Worm (Caenorhabditis elegans) whole organism, early embryonic: ENCODE data around the gene srx-44.

Experiments
- B0310.2 ChIP-seq: sonication (generic microtip); optimal IDR thresholded peaks from 2 replicates; lab custom pipeline; 2016; ENCODE audit warnings: mild to moderate bottlenecking, missing genetic modification characterization, missing compliant biosample characterization
- F13C5.2 ChIP-seq: sonication (generic microtip); optimal IDR thresholded peaks from 2 replicates; lab custom pipeline; 2017; ENCODE audit warnings: mild to moderate bottlenecking, missing genetic modification characterization, inconsistent platforms, missing compliant biosample characterization
- ama-1 ChIP-seq: fragments of 150-350 bp; optimal IDR thresholded peaks from 2 replicates; lab custom pipeline; 2014
- ceh-13 ChIP-seq: fragments of 200-800 bp; sonication (Bioruptor generic); optimal IDR thresholded peaks from 2 replicates; lab custom pipeline; 2018; ENCODE audit warnings: mild to moderate bottlenecking, missing genetic modification characterization, missing compliant biosample characterization
- ceh-36 ChIP-seq: sonication (generic microtip); optimal IDR thresholded peaks from 2 replicates; lab custom pipeline; 2016; ENCODE audit warnings: missing genetic modification characterization, inconsistent platforms, missing compliant biosample characterization
- ets-7 ChIP-seq: sonication (generic microtip); optimal IDR thresholded peaks from 2 replicates; lab custom pipeline; 2016; ENCODE audit warnings: missing genotype, missing genetic modification characterization, missing compliant biosample characterization
- flt-1 ChIP-seq: fragments of 200-800 bp; sonication (Bioruptor generic); IDR thresholded peaks from 2 replicates; pipeline ENCODE4 v1.3.6; 2022; ENCODE audit warnings: missing genetic modification characterization, missing compliant biosample characterization
- hmbx-1 ChIP-seq: sonication (generic microtip); optimal IDR thresholded peaks from 2 replicates; lab custom pipeline; 2016; ENCODE audit warnings: mild to moderate bottlenecking, missing genetic modification characterization, missing compliant biosample characterization
- hmg-4 ChIP-seq: fragments of 200-800 bp; sonication (Bioruptor generic); optimal IDR thresholded peaks from 2 replicates; lab custom pipeline; 2018; ENCODE audit warnings: mild to moderate bottlenecking, missing genetic modification characterization, missing compliant biosample characterization
- hnd-1 ChIP-seq: sonication (generic microtip); optimal IDR thresholded peaks from 2 replicates; lab custom pipeline; 2016; ENCODE audit warnings: missing genetic modification characterization, missing compliant biosample characterization
- scrt-1 ChIP-seq: fragments of 200-800 bp; sonication (Bioruptor generic); IDR thresholded peaks from 2 replicates; pipeline ENCODE4 v1.3.6; 2022; ENCODE audit warnings: missing genetic modification characterization, missing compliant biosample characterization
- tbx-11 ChIP-seq: fragments of 200-800 bp; sonication (Bioruptor generic); IDR thresholded peaks from 2 replicates; pipeline ENCODE4 v1.3.6; 2022; ENCODE audit warnings: missing genetic modification characterization, missing compliant biosample characterization
- tbx-37 ChIP-seq: fragments of 200-800 bp; sonication (Bioruptor generic); conservative IDR thresholded peaks from 2 replicates; pipeline ENCODE4 v1.3.6; 2022; ENCODE audit warnings: missing genetic modification reagents, missing genetic modification characterization, missing compliant biosample characterization

DNA sequence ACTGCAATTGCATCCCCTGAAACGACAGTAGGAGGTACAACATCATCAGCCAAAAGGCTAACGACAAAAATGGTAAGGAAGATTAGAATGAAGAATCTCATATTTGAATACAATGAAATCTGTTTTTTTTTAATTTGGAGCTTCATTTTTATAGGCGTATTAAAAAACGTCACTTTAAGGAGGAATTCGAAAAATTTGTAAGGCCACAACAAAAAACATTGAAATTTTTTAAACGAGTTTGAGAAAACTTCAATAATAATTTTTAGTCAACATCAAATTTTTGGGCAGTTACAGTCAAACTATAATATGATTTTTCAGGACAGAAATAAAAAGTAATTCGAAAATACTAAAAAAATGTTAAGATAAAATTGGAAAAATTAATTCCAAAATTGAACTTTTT lies 42.6 kb downstream of the srx-44 start, which contains the start of gene F14H3.14:
- TF ChIP-seq ets-7 (tag; lab: Kevin White, UChicago), result no peak
- TF ChIP-seq ama-1 (lab: Kevin White, UChicago), result no peak
- no peak for TF ChIP-seq hnd-1
- TF ChIP-seq ceh-36 (tag; lab: Kevin White, UChicago), result no peak
- no peak for TF ChIP-seq flt-1
- TF ChIP-seq B0310.2 (tag; lab: Kevin White, UChicago), result no peak
- TF ChIP-seq tbx-11 (GFP tag; lab: Robert Waterston, UW), result no peak
- no peak for TF ChIP-seq scrt-1 (GFP tag; lab: Robert Waterston, UW)
- TF ChIP-seq ceh-13 (GFP tag; lab: Kevin White, UChicago), result no peak
- no peak for TF ChIP-seq hmbx-1
- no peak for TF ChIP-seq hmg-4 (GFP tag; lab: Kevin White, UChicago)
- no peak for TF ChIP-seq tbx-37
- TF ChIP-seq F13C5.2 (tag; lab: Kevin White, UChicago), result no peak
